Fruit fly (Drosophila melanogaster): Measurements from ENCODE around the gene Spt6.

dm6 chrX:6283470-6283869 is 15.9 kb downstream of the Spt6 start, which contains the start of gene CG11700:
- TF ChIP-seq usp (GFP tag; optimal IDR thresholded peaks at IDR 0.05) (no peak), CG8478 (optimal IDR thresholded peaks at IDR 0.05) (no peak), psq (optimal IDR thresholded peaks at IDR 0.05) (no peak), EcR (GFP tag; optimal IDR thresholded peaks at IDR 0.05) (no peak), pan (optimal IDR thresholded peaks at IDR 0.05) (no peak), Dll (optimal IDR thresholded peaks at IDR 0.05) (no peak)
